Worm (Caenorhabditis elegans) whole organism, mixed stage, embryonic: ENCODE measurements around the gene hpr-9.

ENCODE experiments used
- M03D4.4 ChIP-seq: sonication (generic microtip); optimal IDR thresholded peaks from 2 replicates; lab custom pipeline; 2017; ENCODE audit warnings: mild to moderate bottlenecking, missing genetic modification characterization, missing compliant biosample characterization
- bed-3 ChIP-seq: fragments of 200-800 bp; sonication (Bioruptor generic); optimal IDR thresholded peaks from 3 replicates; lab custom pipeline; 2018; ENCODE audit warnings: mild to moderate bottlenecking, missing genetic modification characterization, moderate library complexity, missing compliant biosample characterization
- blmp-1 ChIP-seq: fragments of 150-350 bp; optimal IDR thresholded peaks from 2 replicates; lab custom pipeline; 2014; ENCODE audit warnings: missing biosample characterization, missing genetic modification characterization
- ceh-39 ChIP-seq: fragments of 150-350 bp; optimal IDR thresholded peaks from 2 replicates; lab custom pipeline; 2014; ENCODE audit warnings: missing biosample characterization, missing genetic modification characterization
- ceh-43 ChIP-seq: fragments of 200-800 bp; sonication (Bioruptor generic); optimal IDR thresholded peaks from 2 replicates; lab custom pipeline; 2018; ENCODE audit warnings: mild to moderate bottlenecking, missing genetic modification characterization, moderate library complexity, missing compliant biosample characterization
- ceh-83 ChIP-seq: fragments of 200-800 bp; sonication (Bioruptor generic); optimal IDR thresholded peaks from 2 replicates; lab custom pipeline; 2018; ENCODE audit warnings: mild to moderate bottlenecking, missing genetic modification characterization, missing compliant biosample characterization
- ces-1 ChIP-seq: fragments of 150-350 bp; optimal IDR thresholded peaks from 2 replicates; lab custom pipeline; 2014; ENCODE audit warnings: missing biosample characterization, missing genetic modification reagents, missing genetic modification characterization
- cnd-1 ChIP-seq: fragments of 200-800 bp; sonication (Bioruptor generic); optimal IDR thresholded peaks from 2 replicates; lab custom pipeline; 2018; ENCODE audit warnings: mild to moderate bottlenecking, missing genetic modification characterization, missing compliant biosample characterization
- drap-1 ChIP-seq: fragments of 200-800 bp; sonication (Bioruptor generic); optimal IDR thresholded peaks from 3 replicates; lab custom pipeline; 2018; ENCODE audit warnings: mild to moderate bottlenecking, missing genetic modification characterization, missing compliant biosample characterization
- elt-1 ChIP-seq: sonication (generic microtip); optimal IDR thresholded peaks from 2 replicates; lab custom pipeline; 2017; ENCODE audit warnings: missing genetic modification characterization, mild to moderate bottlenecking, missing compliant biosample characterization, antibody characterized with exemption, moderate library complexity, borderline replicate concordance; ENCODE audit not compliant: insufficient read depth
- elt-3 ChIP-seq: fragments of 150-350 bp; optimal IDR thresholded peaks from 2 replicates; lab custom pipeline; 2014; ENCODE audit warnings: missing biosample characterization, missing genetic modification characterization
- flh-1 ChIP-seq: fragments of 200-800 bp; sonication (Bioruptor generic); optimal IDR thresholded peaks from 2 replicates; lab custom pipeline; 2018; ENCODE audit warnings: mild to moderate bottlenecking, missing genetic modification characterization, moderate library complexity, missing compliant biosample characterization
- ham-2 ChIP-seq: fragments of 200-800 bp; sonication (Bioruptor generic); optimal IDR thresholded peaks from 2 replicates; lab custom pipeline; 2018; ENCODE audit warnings: mild to moderate bottlenecking, missing genetic modification characterization, missing compliant biosample characterization
- hlh-1 ChIP-seq: fragments of 150-350 bp; optimal IDR thresholded peaks from 2 replicates; lab custom pipeline; 2014; ENCODE audit warnings: missing biosample characterization, missing genetic modification reagents, missing genetic modification characterization
- lin-13 ChIP-seq: fragments of 150-350 bp; optimal IDR thresholded peaks from 2 replicates; lab custom pipeline; 2014; ENCODE audit warnings: missing biosample characterization, missing genetic modification characterization
- lin-32 ChIP-seq: fragments of 200-800 bp; sonication (Bioruptor generic); optimal IDR thresholded peaks from 2 replicates; lab custom pipeline; 2018; ENCODE audit warnings: mild to moderate bottlenecking, missing genetic modification characterization, missing compliant biosample characterization
- lsy-2 ChIP-seq: fragments of 150-350 bp; optimal IDR thresholded peaks from 2 replicates; lab custom pipeline; 2014; ENCODE audit warnings: missing biosample characterization, missing genetic modification characterization
- mab-5 ChIP-seq: fragments of 150-350 bp; optimal IDR thresholded peaks from 2 replicates; lab custom pipeline; 2014; ENCODE audit warnings: missing biosample characterization, missing genetic modification characterization
- mep-1 ChIP-seq: fragments of 150-350 bp; optimal IDR thresholded peaks from 2 replicates; lab custom pipeline; 2017; ENCODE audit warnings: missing biosample characterization, missing genetic modification reagents, missing genetic modification characterization, inconsistent platforms
- mls-2 ChIP-seq: sonication (generic microtip); optimal IDR thresholded peaks from 2 replicates; lab custom pipeline; 2016; ENCODE audit warnings: mild to moderate bottlenecking, missing genetic modification characterization, moderate library complexity, missing compliant biosample characterization
- nhr-12 ChIP-seq: fragments of 150-350 bp; optimal IDR thresholded peaks from 2 replicates; lab custom pipeline; 2014; ENCODE audit warnings: missing biosample characterization, missing genetic modification characterization
- nhr-2 ChIP-seq: fragments of 150-350 bp; optimal IDR thresholded peaks from 2 replicates; lab custom pipeline; 2014; ENCODE audit warnings: missing biosample characterization, missing genetic modification characterization
- nhr-237 ChIP-seq: fragments of 150-350 bp; optimal IDR thresholded peaks from 2 replicates; lab custom pipeline; 2014; ENCODE audit warnings: missing biosample characterization, missing genetic modification characterization
- nhr-28 ChIP-seq: fragments of 150-350 bp; optimal IDR thresholded peaks from 2 replicates; lab custom pipeline; 2014; ENCODE audit warnings: missing biosample characterization, missing genetic modification characterization
- nhr-76 ChIP-seq: sonication (generic microtip); optimal IDR thresholded peaks from 2 replicates; lab custom pipeline; 2017; ENCODE audit warnings: missing biosample characterization, missing genetic modification characterization
- pha-4 ChIP-seq: fragments of 150-350 bp; optimal IDR thresholded peaks from 2 replicates; lab custom pipeline; 2018; ENCODE audit warnings: missing biosample characterization, missing genetic modification reagents, missing genetic modification characterization
- sem-2 ChIP-seq: fragments of 200-800 bp; sonication (Bioruptor generic); optimal IDR thresholded peaks from 2 replicates; lab custom pipeline; 2018; ENCODE audit warnings: mild to moderate bottlenecking, missing genetic modification characterization, missing compliant biosample characterization
- snpc-4 ChIP-seq: fragments of 150-350 bp; optimal IDR thresholded peaks from 2 replicates; lab custom pipeline; 2014; ENCODE audit warnings: missing biosample characterization, missing genetic modification characterization
- sptf-1 ChIP-seq: sonication (generic microtip); optimal IDR thresholded peaks from 2 replicates; lab custom pipeline; 2017; ENCODE audit warnings: mild to moderate bottlenecking, missing genetic modification characterization, moderate library complexity, missing compliant biosample characterization
- tbx-8 ChIP-seq: fragments of 200-800 bp; sonication (Bioruptor generic); optimal IDR thresholded peaks from 2 replicates; lab custom pipeline; 2018; ENCODE audit warnings: mild to moderate bottlenecking, missing genetic modification characterization, moderate library complexity, missing compliant biosample characterization
- unc-120 ChIP-seq: sonication (generic microtip); optimal IDR thresholded peaks from 2 replicates; lab custom pipeline; 2017; ENCODE audit warnings: missing genetic modification characterization, missing compliant biosample characterization; ENCODE audit not compliant: poor library complexity, severe bottlenecking
- unc-39 ChIP-seq: fragments of 150-350 bp; optimal IDR thresholded peaks from 2 replicates; lab custom pipeline; 2014; ENCODE audit warnings: missing biosample characterization, missing genetic modification characterization
- unc-62 ChIP-seq: fragments of 150-350 bp; optimal IDR thresholded peaks from 2 replicates; lab custom pipeline; 2014; ENCODE audit warnings: missing biosample characterization, missing genetic modification reagents, missing genetic modification characterization
- zip-8 ChIP-seq: fragments of 150-350 bp; optimal IDR thresholded peaks from 2 replicates; lab custom pipeline; 2014; ENCODE audit warnings: missing biosample characterization, missing genetic modification characterization
- ztf-11 ChIP-seq: fragments of 150-350 bp; optimal IDR thresholded peaks from 2 replicates; lab custom pipeline; 2014; ENCODE audit warnings: missing biosample characterization, missing genetic modification characterization

hpr-9 gene

DNA sequence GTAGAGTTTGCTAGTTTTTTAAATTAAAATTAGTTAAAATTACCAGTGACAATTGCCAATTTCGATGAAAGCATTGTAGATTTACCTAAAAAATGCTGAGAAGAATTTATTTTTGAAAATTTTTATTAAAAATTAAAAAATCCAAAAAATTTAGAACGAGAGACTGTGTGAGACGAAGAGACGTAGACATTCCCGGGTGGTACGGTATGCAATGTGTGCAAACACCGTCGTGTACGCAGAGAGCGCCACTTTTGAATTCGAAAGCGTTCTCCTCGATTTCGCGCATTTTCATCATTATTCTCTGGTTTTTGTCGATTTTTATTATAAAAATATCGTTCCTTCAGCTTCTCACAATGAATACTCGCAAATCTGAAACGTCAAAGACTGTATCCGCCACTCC, 21.4 kb downstream of the hpr-9 start, which contains the start of the genes dhs-11 and orc-1:
Gene dhs-11 (minus strand): TSS at position 85 of the 400 bp plus-strand sequence.
Gene orc-1 (plus strand): TSS at position 349 of the 400 bp plus-strand sequence.
- TF ChIP-seq mep-1 (tag; lab: Kevin White, UChicago) = peak; percentile 58
- peak; percentile 15 for TF ChIP-seq lin-13 (tag; lab: Kevin White, UChicago)
- no peak for TF ChIP-seq nhr-76 (tag; lab: Kevin White, UChicago)
- TF ChIP-seq lsy-2 = peak; percentile 97
- no peak for TF ChIP-seq lin-32
- TF ChIP-seq sptf-1 (tag; lab: Kevin White, UChicago) = peak; percentile 25

DNA sequence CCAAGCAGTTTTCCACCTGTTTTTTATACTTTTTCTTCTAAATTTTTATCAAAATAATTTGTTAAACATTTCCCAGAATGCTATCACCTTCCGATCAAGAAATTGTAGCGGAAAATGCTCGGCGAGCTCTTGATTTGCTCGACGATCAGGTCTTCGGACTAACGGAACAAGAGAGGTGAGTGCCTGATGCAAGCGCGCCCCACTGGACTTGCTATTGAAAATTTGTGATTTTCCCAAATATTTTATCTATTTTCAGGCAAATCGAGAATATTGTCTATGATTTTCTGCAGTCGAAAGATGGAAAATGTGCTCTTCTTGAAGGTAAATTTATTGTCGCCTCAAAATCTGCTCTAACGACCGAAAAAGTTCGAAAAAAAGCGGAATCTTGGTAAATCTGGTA, 24.7 kb downstream of the hpr-9 start, which contains the start of gene orc-4:
Gene orc-4 (plus strand): TSS at position 77 of the 400 bp plus-strand sequence.
- no peak for TF ChIP-seq bed-3 (GFP tag; lab: Kevin White, UChicago)
- TF ChIP-seq unc-120 (tag; lab: Kevin White, UChicago) = no peak
- TF ChIP-seq hlh-1 = no peak
- no peak for TF ChIP-seq ztf-11 (tag; lab: Kevin White, UChicago)
- TF ChIP-seq ceh-43 (GFP tag; lab: Kevin White, UChicago) = no peak
- TF ChIP-seq unc-39 (tag; lab: Kevin White, UChicago) = no peak
- no peak for TF ChIP-seq ham-2
- no peak for TF ChIP-seq M03D4.4 (tag; lab: Kevin White, UChicago)
- TF ChIP-seq nhr-76 (tag; lab: Kevin White, UChicago) = no peak
- TF ChIP-seq nhr-28 (tag; lab: Kevin White, UChicago) = no peak
- no peak for TF ChIP-seq ceh-83 (GFP tag; lab: Kevin White, UChicago)
- TF ChIP-seq snpc-4 (tag; lab: Kevin White, UChicago) = no peak
- TF ChIP-seq tbx-8 (GFP tag; lab: Kevin White, UChicago) = no peak
- TF ChIP-seq lin-13 (tag; lab: Kevin White, UChicago) = no peak
- TF ChIP-seq nhr-237 (tag; lab: Kevin White, UChicago) = no peak
- no peak for TF ChIP-seq blmp-1 (tag; lab: Kevin White, UChicago)
- TF ChIP-seq, all 35 proteins: peak for 0

DNA sequence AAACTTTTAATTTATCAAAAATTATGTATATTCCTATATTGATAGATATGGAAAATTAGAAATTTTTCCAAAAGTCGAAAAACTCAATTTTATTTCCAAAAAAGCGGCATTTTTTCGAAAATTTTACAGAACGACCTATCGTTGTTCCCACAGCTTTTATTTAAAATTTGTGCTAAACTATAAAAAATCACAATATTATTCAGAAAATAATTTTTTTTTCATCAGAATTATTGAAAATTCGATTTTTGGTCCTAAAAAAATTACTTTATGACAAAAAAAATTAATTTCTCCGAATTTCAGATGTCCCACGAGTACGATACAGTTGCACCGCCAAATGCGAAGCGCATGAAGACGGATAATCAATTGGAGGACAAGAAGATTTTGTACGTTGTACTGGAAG, 27.9 kb downstream of the hpr-9 start, which contains the start of gene emg-1:
Gene emg-1 (plus strand): TSS at position 301 of the 400 bp plus-strand sequence.
- no peak for TF ChIP-seq zip-8 (tag; lab: Kevin White, UChicago)
- no peak for TF ChIP-seq nhr-12 (tag; lab: Kevin White, UChicago)
- TF ChIP-seq elt-3 = no peak
- no peak for TF ChIP-seq unc-62 (GFP tag; lab: Kevin White, UChicago)
- no peak for TF ChIP-seq nhr-237 (tag; lab: Kevin White, UChicago)
- no peak for TF ChIP-seq lsy-2
- no peak for TF ChIP-seq cnd-1 (tag; lab: Kevin White, UChicago)
- TF ChIP-seq elt-1 = no peak
- TF ChIP-seq ham-2 = no peak
- no peak for TF ChIP-seq ceh-39 (tag; lab: Kevin White, UChicago)
- no peak for TF ChIP-seq mep-1 (tag; lab: Kevin White, UChicago)
- TF ChIP-seq ztf-11 (tag; lab: Kevin White, UChicago) = no peak
- TF ChIP-seq ceh-83 (GFP tag; lab: Kevin White, UChicago) = no peak

DNA sequence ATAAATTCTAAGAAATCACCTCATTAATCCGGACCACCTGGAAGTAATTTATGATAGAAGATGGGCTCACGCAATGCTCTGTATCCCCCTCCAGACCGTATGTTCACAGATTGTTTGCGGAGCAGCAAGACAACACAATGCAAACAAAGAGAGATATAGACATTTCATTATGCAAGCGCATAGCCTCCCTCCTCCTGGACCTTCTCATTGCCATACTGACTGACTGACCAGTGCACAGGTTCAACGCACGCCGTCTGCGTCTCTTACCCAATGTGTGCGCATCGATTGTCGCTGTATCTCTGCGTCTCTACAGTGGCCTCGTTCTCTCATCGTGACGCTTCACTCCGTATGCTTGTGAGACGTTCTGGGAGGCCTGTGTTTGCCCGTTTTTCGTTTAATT, 30.3 kb downstream of the hpr-9 start:
- no peak for TF ChIP-seq nhr-237 (tag; lab: Kevin White, UChicago)
- TF ChIP-seq sem-2 (GFP tag; lab: Kevin White, UChicago) = peak; percentile 27
- TF ChIP-seq unc-62 (GFP tag; lab: Kevin White, UChicago) = peak; percentile 24
- no peak for TF ChIP-seq mab-5 (tag; lab: Kevin White, UChicago)
- peak; percentile 56 for TF ChIP-seq nhr-2
- TF ChIP-seq cnd-1 (tag; lab: Kevin White, UChicago) = peak; percentile 44
- TF ChIP-seq elt-3 = no peak
- TF ChIP-seq zip-8 (tag; lab: Kevin White, UChicago) = peak; percentile 32
- no peak for TF ChIP-seq tbx-8 (GFP tag; lab: Kevin White, UChicago)
- no peak for TF ChIP-seq M03D4.4 (tag; lab: Kevin White, UChicago)
- no peak for TF ChIP-seq nhr-76 (tag; lab: Kevin White, UChicago)
- TF ChIP-seq blmp-1 (tag; lab: Kevin White, UChicago) = no peak
- peak; percentile 54 for TF ChIP-seq lsy-2
- peak; percentile 95 for TF ChIP-seq pha-4 (tag; lab: Kevin White, UChicago)
- TF ChIP-seq drap-1 (GFP tag; lab: Kevin White, UChicago) = peak; percentile 18
- no peak for TF ChIP-seq nhr-12 (tag; lab: Kevin White, UChicago)
- no peak for TF ChIP-seq mep-1 (tag; lab: Kevin White, UChicago)
- no peak for TF ChIP-seq bed-3 (GFP tag; lab: Kevin White, UChicago)
- no peak for TF ChIP-seq ceh-83 (GFP tag; lab: Kevin White, UChicago)
- no peak for TF ChIP-seq hlh-1
- TF ChIP-seq elt-1 = no peak
- no peak for TF ChIP-seq snpc-4 (tag; lab: Kevin White, UChicago)
- no peak for TF ChIP-seq ztf-11 (tag; lab: Kevin White, UChicago)
- no peak for TF ChIP-seq nhr-28 (tag; lab: Kevin White, UChicago)
- no peak for TF ChIP-seq ceh-43 (GFP tag; lab: Kevin White, UChicago)
- peak; percentile 64 for TF ChIP-seq lin-13 (tag; lab: Kevin White, UChicago)
- TF ChIP-seq ceh-39 (tag; lab: Kevin White, UChicago) = peak; percentile 70
- TF ChIP-seq unc-120 (tag; lab: Kevin White, UChicago) = no peak
- TF ChIP-seq mls-2 (tag; lab: Kevin White, UChicago) = peak; percentile 56
- peak; percentile 69 for TF ChIP-seq ham-2
- TF ChIP-seq lin-32 = peak; percentile 42
- TF ChIP-seq sptf-1 (tag; lab: Kevin White, UChicago) = no peak
- TF ChIP-seq flh-1 = no peak
- TF ChIP-seq unc-39 (tag; lab: Kevin White, UChicago) = no peak
- TF ChIP-seq ces-1 (GFP tag; lab: Kevin White, UChicago) = peak; percentile 67
